Worm (Caenorhabditis elegans) whole organism, L1 larva: ENCODE results near the gene F36H12.3.

Experiments
- dpl-1 ChIP-seq, 3 experiments: fragments of 150-350 bp in 2 of 3; sonication (generic microtip) in 1 of 3; optimal IDR thresholded peaks; 2 replicates each; lab custom pipeline; 2014 to 2017; ENCODE audit warnings: missing biosample characterization in 3 of 3, missing genetic modification characterization in 3 of 3, missing genetic modification reagents in 3 of 3
- fos-1 ChIP-seq: fragments of 150-350 bp; optimal IDR thresholded peaks from 2 replicates; lab custom pipeline; 2014; ENCODE audit warnings: missing biosample characterization, missing genetic modification characterization
- mab-9 ChIP-seq: fragments of 200-800 bp; sonication (Bioruptor generic); IDR thresholded peaks from 2 replicates; pipeline ENCODE4 v1.3.6; 2022; ENCODE audit warnings: missing genetic modification reagents, missing genetic modification characterization, missing compliant biosample characterization
- nhr-76 ChIP-seq: sonication (generic microtip); optimal IDR thresholded peaks from 2 replicates; lab custom pipeline; 2017; ENCODE audit warnings: missing biosample characterization, missing genetic modification characterization
- pag-3 ChIP-seq: sonication (generic microtip); optimal IDR thresholded peaks from 2 replicates; lab custom pipeline; 2017; ENCODE audit warnings: missing genetic modification characterization, mild to moderate bottlenecking, missing compliant biosample characterization, antibody characterized with exemption, borderline replicate concordance; ENCODE audit not compliant: insufficient read depth
- sox-4 ChIP-seq: sonication (generic microtip); optimal IDR thresholded peaks from 2 replicates; lab custom pipeline; 2016; ENCODE audit warnings: missing genetic modification characterization, missing compliant biosample characterization
- sup-37 ChIP-seq: fragments of 200-800 bp; sonication (Bioruptor generic); optimal IDR thresholded peaks from 2 replicates; lab custom pipeline; 2018; ENCODE audit warnings: mild to moderate bottlenecking, missing genetic modification characterization, missing compliant biosample characterization
- xbp-1 ChIP-seq: sonication (generic microtip); optimal IDR thresholded peaks from 2 replicates; lab custom pipeline; 2016; ENCODE audit warnings: missing genetic modification characterization, missing compliant biosample characterization

DNA sequence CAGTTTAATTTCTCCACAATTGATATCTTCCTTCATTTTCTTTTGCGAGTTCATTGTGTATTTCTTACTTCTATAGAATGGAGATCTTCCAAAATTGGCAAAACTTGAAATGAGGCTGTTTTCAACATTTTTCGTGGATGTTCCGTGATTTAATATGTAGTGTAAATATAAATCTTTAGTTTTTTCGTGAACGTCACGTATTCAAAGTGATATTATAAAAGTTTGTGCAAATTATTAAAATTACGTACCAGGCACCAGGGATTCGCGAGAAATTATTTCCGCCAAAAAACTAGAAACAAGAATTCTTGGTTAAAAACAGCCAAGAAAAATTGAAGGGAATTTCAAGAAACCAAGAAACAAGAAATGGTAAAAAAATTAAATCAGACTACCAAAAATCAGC lies 48.4 kb upstream of the F36H12.3 start, which contains the start of gene Y59E9AL.8:
- TF ChIP-seq sox-4 (no peak), nhr-76 (tag; lab: Kevin White, UChicago) (no peak), sup-37 (no peak), dpl-1 (GFP tag; optimal IDR thresholded peaks at IDR 0.05; lab: Kevin White, UChicago) (no peak), xbp-1 (tag; lab: Kevin White, UChicago) (no peak), fos-1 (tag; lab: Kevin White, UChicago) (no peak), mab-9 (GFP tag; lab: Robert Waterston, UW) (no peak), pag-3 (tag; lab: Kevin White, UChicago) (no peak)
